Fruit fly (Drosophila melanogaster): ENCODE measurements around the gene Ocho.

Gene Ocho

dm6 chr3L:14982675-14983084, 8.0 kb downstream of the Ocho start, which contains the start of gene CG5114 (continued):
- TF ChIP-seq zfh1 (GFP tag; IDR thresholded peaks at IDR 0.05) (0 out of 3 replicates have a peak, but pooled peaks have one; percentile 50), onecut (GFP tag; IDR thresholded peaks at IDR 0.05) (peak; percentile 33), en (GFP tag; optimal IDR thresholded peaks at IDR 0.05) (peak; percentile 2), CG2875 (GFP tag; optimal IDR thresholded peaks at IDR 0.05) (no peak), scrt (GFP tag; optimal IDR thresholded peaks at IDR 0.05) (no peak), br (optimal IDR thresholded peaks at IDR 0.05) (no peak), Nf-YB (GFP tag; optimal IDR thresholded peaks at IDR 0.05) (no peak), hkb (optimal IDR thresholded peaks at IDR 0.05) (no peak), hkb (GFP tag; IDR thresholded peaks at IDR 0.05) (no peak), dpn (GFP tag; optimal IDR thresholded peaks at IDR 0.05) (peak; percentile 40), CG34224 (GFP tag; IDR thresholded peaks at IDR 0.05; ENCODE audit: partially characterized antibody) (peak; percentile 93), Taf1 (GFP tag; IDR thresholded peaks at IDR 0.05) (no peak), CG12219 (GFP tag; optimal IDR thresholded peaks at IDR 0.05) (no peak), CG8359 (GFP tag; optimal IDR thresholded peaks at IDR 0.05; ENCODE audit: borderline replicate concordance) (no peak), Usf (GFP tag; optimal IDR thresholded peaks at IDR 0.05) (no peak), stwl (tag; optimal IDR thresholded peaks at IDR 0.05) (peak; percentile 95), CG7987 (GFP tag; optimal IDR thresholded peaks at IDR 0.05) (peak; percentile 69), Aef1 (GFP tag; IDR thresholded peaks at IDR 0.05) (no peak), fd64A (GFP tag; optimal IDR thresholded peaks at IDR 0.05) (no peak), CG12104 (GFP tag; optimal IDR thresholded peaks at IDR 0.05) (no peak), CG7372 (GFP tag; IDR thresholded peaks at IDR 0.05) (no peak), Stat92E (GFP tag; optimal IDR thresholded peaks at IDR 0.05) (no peak), Antp (GFP tag; optimal IDR thresholded peaks at IDR 0.05) (peak; percentile 26), danr (GFP tag; IDR thresholded peaks at IDR 0.05) (no peak), fd96Cb (tag; optimal IDR thresholded peaks at IDR 0.05) (no peak), crol (GFP tag; IDR thresholded peaks at IDR 0.05) (no peak), Jarid2 (GFP tag; optimal IDR thresholded peaks at IDR 0.05) (no peak), Oli (tag; optimal IDR thresholded peaks at IDR 0.05) (no peak), Dip3 (GFP tag; optimal IDR thresholded peaks at IDR 0.05) (no peak), Dp (GFP tag; optimal IDR thresholded peaks at IDR 0.05) (peak; percentile 99), run (tag; optimal IDR thresholded peaks at IDR 0.05) (no peak), Mes4 (GFP tag; optimal IDR thresholded peaks at IDR 0.05) (no peak), CG17912 (GFP tag; optimal IDR thresholded peaks at IDR 0.05) (peak; percentile 48), trem (tag; optimal IDR thresholded peaks at IDR 0.05) (peak; percentile 86), ranshi (GFP tag; IDR thresholded peaks at IDR 0.05) (no peak), nmo (GFP tag; optimal IDR thresholded peaks at IDR 0.05) (peak; percentile 66), CG9609 (GFP tag; optimal IDR thresholded peaks at IDR 0.05) (peak; percentile 41), sob (GFP tag; IDR thresholded peaks at IDR 0.05) (peak; percentile 63; the same call in 1 of the 2 replicates), aop (GFP tag; IDR thresholded peaks at IDR 0.05) (no peak), chm (GFP tag; IDR thresholded peaks at IDR 0.05) (no peak), eve (GFP tag; optimal IDR thresholded peaks at IDR 0.05) (no peak), Bteb2 (GFP tag; optimal IDR thresholded peaks at IDR 0.05) (peak; percentile 49), CG12391 (tag; optimal IDR thresholded peaks at IDR 0.05) (peak; percentile 62), Abd-B (GFP tag; optimal IDR thresholded peaks at IDR 0.05) (peak; percentile 46), CG1603 (tag; optimal IDR thresholded peaks at IDR 0.05) (peak; percentile 88), CoRest (tag; optimal IDR thresholded peaks at IDR 0.05) (peak; percentile 45), CG17802 (tag; optimal IDR thresholded peaks at IDR 0.05) (no peak), Pdp1 (GFP tag; optimal IDR thresholded peaks at IDR 0.05) (peak in 1 of 2 experiments; percentile 48), otp (GFP tag; IDR thresholded peaks at IDR 0.05) (no peak), tap (tag; optimal IDR thresholded peaks at IDR 0.05) (no peak), CG10543 (GFP tag; optimal IDR thresholded peaks at IDR 0.05) (no peak)
